Fruit fly (Drosophila melanogaster) whole organism, prepupa: ENCODE measurements around the gene Trf4-2.
A peak's percentile ranks its signal among the peaks of the same experiment; 100 is the strongest.

Experiments
- CG1621 ChIP-seq: fragments of 200-800 bp; sonication (Bioruptor generic); optimal IDR thresholded peaks from 3 replicates; lab custom pipeline; 2018; ENCODE audit warnings: missing biosample characterization, mild to moderate bottlenecking, missing genetic modification characterization
- CG6163 ChIP-seq: fragments of 200-800 bp; sonication (Bioruptor generic); IDR thresholded peaks from 3 replicates; pipeline ENCODE4 v1.3.6; 2022; ENCODE audit warnings: missing biosample characterization, missing genetic modification characterization
- CG6276 ChIP-seq: fragments of 200-800 bp; sonication (Bioruptor generic); optimal IDR thresholded peaks from 2 replicates; lab custom pipeline; 2017; ENCODE audit warnings: missing biosample characterization, mild to moderate bottlenecking, missing genetic modification characterization
- Gug ChIP-seq: fragments of 200-800 bp; sonication (Bioruptor generic); IDR thresholded peaks from 2 replicates; pipeline ENCODE4 v1.3.6; 2022; ENCODE audit warnings: missing biosample characterization, missing genetic modification characterization
- Hr39 ChIP-seq: fragments of 200-800 bp; sonication (Bioruptor generic); optimal IDR thresholded peaks from 2 replicates; lab custom pipeline; 2016; ENCODE audit warnings: missing biosample characterization, missing genetic modification characterization
- Lpt ChIP-seq: fragments of 200-800 bp; sonication (Bioruptor generic); optimal IDR thresholded peaks from 3 replicates; lab custom pipeline; 2016; ENCODE audit warnings: missing biosample characterization, missing genetic modification characterization
- Smox ChIP-seq: fragments of 200-800 bp; sonication (Bioruptor generic); optimal IDR thresholded peaks from 3 replicates; lab custom pipeline; 2016; ENCODE audit warnings: missing biosample characterization, missing genetic modification characterization
- acj6 ChIP-seq: fragments of 200-800 bp; sonication (Bioruptor generic); optimal IDR thresholded peaks from 3 replicates; lab custom pipeline; 2016; ENCODE audit warnings: missing biosample characterization, missing genetic modification characterization
- dac ChIP-seq: fragments of 200-800 bp; sonication (Bioruptor generic); optimal IDR thresholded peaks from 2 replicates; lab custom pipeline; 2017; ENCODE audit warnings: missing biosample characterization, mild to moderate bottlenecking, missing genetic modification characterization
- esn ChIP-seq: fragments of 200-800 bp; sonication (Bioruptor generic); optimal IDR thresholded peaks from 2 replicates; lab custom pipeline; 2016; ENCODE audit warnings: missing biosample characterization, mild to moderate bottlenecking, missing genetic modification characterization, moderate library complexity

DNA sequence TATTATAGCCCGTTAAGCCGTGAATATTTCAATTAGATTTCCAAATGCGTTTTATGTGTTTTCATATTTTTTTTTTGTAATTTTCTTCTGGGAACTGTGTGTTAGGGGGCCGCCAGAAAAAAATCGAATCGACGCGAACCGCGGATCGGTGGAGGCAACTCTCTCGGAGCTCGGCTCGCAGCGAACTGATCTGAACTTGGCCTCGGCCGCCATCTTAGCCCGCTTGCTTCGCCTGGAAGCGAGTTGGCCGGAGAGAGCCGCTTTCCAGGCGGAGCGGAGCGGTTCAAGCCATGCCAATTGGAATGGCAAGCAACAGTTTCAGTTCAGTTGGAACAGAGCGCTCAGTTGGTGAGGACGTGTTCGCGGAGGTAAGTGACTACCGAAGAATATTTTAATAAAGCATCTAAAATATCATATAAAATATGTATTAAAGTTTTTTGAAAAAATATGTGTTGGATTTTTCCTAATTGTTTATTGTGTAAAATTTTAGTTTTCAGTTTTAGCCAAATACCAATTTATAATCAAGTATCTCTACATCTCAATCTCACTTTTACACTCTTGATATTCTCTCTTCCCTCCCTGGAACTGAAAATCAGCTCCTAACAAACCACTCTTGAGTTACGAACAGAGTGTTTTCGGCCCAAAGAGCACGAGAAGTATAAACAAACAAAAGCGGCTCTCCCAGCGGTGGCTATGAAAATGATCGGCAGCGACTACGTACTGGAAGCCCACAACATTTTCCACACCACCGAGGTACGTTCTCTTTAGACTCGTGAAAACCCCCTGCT, 30.4 kb upstream of the Trf4-2 start, which contains the start of the genes CG31121 and CG11069:
- TF ChIP-seq Lpt (GFP tag; lab: Kevin White, UChicago) (no peak), dac (GFP tag; lab: Kevin White, UChicago) (no peak), Gug (GFP tag; lab: Robert Waterston, UW) (no peak), Hr39 (GFP tag; lab: Kevin White, UChicago) (no peak), acj6 (GFP tag; lab: Kevin White, UChicago) (no peak), esn (GFP tag; lab: Kevin White, UChicago) (no peak), CG1621 (tag; lab: Kevin White, UChicago) (peak; percentile 1), Smox (GFP tag; lab: Kevin White, UChicago) (no peak), CG6276 (no peak), CG6163 (GFP tag; lab: Robert Waterston, UW) (peak; percentile 28; the same call in 1 of the 3 replicates)
